Worm (Caenorhabditis elegans) whole organism, L3 larva: ENCODE data around the gene ceeh-1.

ENCODE experiments used
- ZK546.5 ChIP-seq: sonication (generic microtip); optimal IDR thresholded peaks from 2 replicates; lab custom pipeline; 2017; ENCODE audit warnings: missing biosample characterization, missing genetic modification characterization
- aly-2 ChIP-seq: fragments of 150-350 bp; optimal IDR thresholded peaks from 2 replicates; lab custom pipeline; 2014; ENCODE audit warnings: missing biosample characterization, missing genetic modification characterization
- ceh-82 ChIP-seq: fragments of 150-350 bp; optimal IDR thresholded peaks from 2 replicates; lab custom pipeline; 2014; ENCODE audit warnings: missing biosample characterization, missing genetic modification characterization
- ceh-9 ChIP-seq: sonication (generic microtip); optimal IDR thresholded peaks from 2 replicates; lab custom pipeline; 2018; ENCODE audit warnings: missing biosample characterization, missing genetic modification characterization
- egl-27 ChIP-seq: sonication (generic microtip); optimal IDR thresholded peaks from 4 replicates; lab custom pipeline; 2017; ENCODE audit warnings: missing biosample characterization, missing genetic modification reagents, missing genetic modification characterization
- egl-5 ChIP-seq: fragments of 150-350 bp; optimal IDR thresholded peaks from 2 replicates; lab custom pipeline; 2017; ENCODE audit warnings: missing biosample characterization, missing genetic modification reagents, missing genetic modification characterization, inconsistent platforms
- elt-2 ChIP-seq: sonication (generic microtip); optimal IDR thresholded peaks from 2 replicates; lab custom pipeline; 2016; ENCODE audit warnings: missing genetic modification reagents, mild to moderate bottlenecking, missing genetic modification characterization, missing compliant biosample characterization
- eor-1 ChIP-seq, 2 experiments: fragments of 150-350 bp; optimal IDR thresholded peaks; 2 replicates each; lab custom pipeline; 2014 to 2018; ENCODE audit warnings: missing biosample characterization in 2 of 2, missing genetic modification characterization in 2 of 2
- fkh-10 ChIP-seq: sonication (generic microtip); optimal IDR thresholded peaks from 2 replicates; lab custom pipeline; 2017; ENCODE audit warnings: missing biosample characterization, missing genetic modification reagents, missing genetic modification characterization
- fos-1 ChIP-seq: fragments of 150-350 bp; optimal IDR thresholded peaks from 2 replicates; lab custom pipeline; 2014; ENCODE audit warnings: missing biosample characterization, missing genetic modification characterization
- hmg-11 ChIP-seq: sonication (generic microtip); optimal IDR thresholded peaks from 2 replicates; lab custom pipeline; 2016; ENCODE audit warnings: missing genetic modification characterization, missing compliant biosample characterization
- lin-15B ChIP-seq: fragments of 150-350 bp; optimal IDR thresholded peaks from 2 replicates; lab custom pipeline; 2014; ENCODE audit warnings: missing biosample characterization, missing genetic modification characterization
- lin-39 ChIP-seq: fragments of 150-350 bp; optimal IDR thresholded peaks from 2 replicates; lab custom pipeline; 2018; ENCODE audit warnings: missing biosample characterization, missing genetic modification reagents, missing genetic modification characterization
- lsy-12 ChIP-seq: sonication (generic microtip); optimal IDR thresholded peaks from 2 replicates; lab custom pipeline; 2016; ENCODE audit warnings: mild to moderate bottlenecking, missing genetic modification characterization, missing compliant biosample characterization
- mdl-1 ChIP-seq: fragments of 150-350 bp; optimal IDR thresholded peaks from 2 replicates; lab custom pipeline; 2014; ENCODE audit warnings: missing biosample characterization, missing genetic modification characterization
- mml-1 ChIP-seq: fragments of 150-350 bp; sonication (generic microtip); optimal IDR thresholded peaks from 3 replicates; lab custom pipeline; 2014; ENCODE audit warnings: missing biosample characterization, missing genetic modification characterization
- nfya-1 ChIP-seq: sonication (generic microtip); optimal IDR thresholded peaks from 2 replicates; lab custom pipeline; 2017; ENCODE audit warnings: missing genetic modification characterization, mild to moderate bottlenecking, missing compliant biosample characterization, antibody characterized with exemption, moderate library complexity; ENCODE audit not compliant: insufficient read depth
- nhr-11 ChIP-seq: fragments of 150-350 bp; optimal IDR thresholded peaks from 2 replicates; lab custom pipeline; 2014; ENCODE audit warnings: missing biosample characterization, missing genetic modification characterization
- nhr-12 ChIP-seq: fragments of 150-350 bp; optimal IDR thresholded peaks from 2 replicates; lab custom pipeline; 2014; ENCODE audit warnings: missing biosample characterization, missing genetic modification characterization
- nhr-23 ChIP-seq: fragments of 150-350 bp; optimal IDR thresholded peaks from 2 replicates; lab custom pipeline; 2014; ENCODE audit warnings: missing biosample characterization, missing genetic modification reagents, missing genetic modification characterization
- nhr-25 ChIP-seq: sonication (generic microtip); optimal IDR thresholded peaks from 2 replicates; lab custom pipeline; 2017; ENCODE audit warnings: missing biosample characterization, missing genetic modification characterization
- nhr-43 ChIP-seq: sonication (generic microtip); optimal IDR thresholded peaks from 2 replicates; lab custom pipeline; 2016; ENCODE audit warnings: mild to moderate bottlenecking, missing genetic modification characterization, missing compliant biosample characterization; ENCODE audit not compliant: poor library complexity, severe bottlenecking
- nhr-67 ChIP-seq: fragments of 150-350 bp; optimal IDR thresholded peaks from 2 replicates; lab custom pipeline; 2014; ENCODE audit warnings: missing biosample characterization, missing genetic modification characterization
- nhr-76 ChIP-seq: fragments of 150-350 bp; sonication (generic microtip); optimal IDR thresholded peaks from 5 replicates; lab custom pipeline; 2014; ENCODE audit warnings: missing biosample characterization, missing genetic modification characterization
- nhr-77 ChIP-seq: fragments of 150-350 bp; optimal IDR thresholded peaks from 2 replicates; lab custom pipeline; 2014; ENCODE audit warnings: missing biosample characterization, missing genetic modification characterization
- pha-4 ChIP-seq: fragments of 150-350 bp; optimal IDR thresholded peaks from 2 replicates; lab custom pipeline; 2014; ENCODE audit warnings: missing biosample characterization, missing genetic modification reagents, missing genetic modification characterization
- pqm-1 ChIP-seq: fragments of 150-350 bp; optimal IDR thresholded peaks from 2 replicates; lab custom pipeline; 2017; ENCODE audit warnings: missing biosample characterization, missing genetic modification characterization, inconsistent platforms
- skn-1 ChIP-seq: fragments of 150-350 bp; optimal IDR thresholded peaks from 2 replicates; lab custom pipeline; 2014; ENCODE audit warnings: missing biosample characterization, missing genetic modification characterization
- snpc-4 ChIP-seq: fragments of 150-350 bp; optimal IDR thresholded peaks from 2 replicates; lab custom pipeline; 2014; ENCODE audit warnings: missing biosample characterization, missing genetic modification characterization
- tbx-2 ChIP-seq: sonication (generic microtip); optimal IDR thresholded peaks from 2 replicates; lab custom pipeline; 2016; ENCODE audit warnings: mild to moderate bottlenecking, missing genetic modification characterization, missing compliant biosample characterization
- unc-39 ChIP-seq: sonication (generic microtip); optimal IDR thresholded peaks from 4 replicates; lab custom pipeline; 2017; ENCODE audit warnings: missing biosample characterization, missing genetic modification characterization
- unc-62 ChIP-seq: fragments of 150-350 bp; sonication (generic microtip); optimal IDR thresholded peaks from 4 replicates; lab custom pipeline; 2014; ENCODE audit warnings: missing biosample characterization, missing genetic modification reagents, missing genetic modification characterization
- zag-1 ChIP-seq: fragments of 150-350 bp; optimal IDR thresholded peaks from 2 replicates; lab custom pipeline; 2014; ENCODE audit warnings: missing biosample characterization, missing genetic modification characterization
- ztf-11 ChIP-seq: fragments of 150-350 bp; optimal IDR thresholded peaks from 2 replicates; lab custom pipeline; 2014; ENCODE audit warnings: missing biosample characterization, missing genetic modification characterization
- ztf-4 ChIP-seq: fragments of 150-350 bp; optimal IDR thresholded peaks from 2 replicates; lab custom pipeline; 2014; ENCODE audit warnings: missing biosample characterization, missing genetic modification characterization

ceeh-1 gene

DNA sequence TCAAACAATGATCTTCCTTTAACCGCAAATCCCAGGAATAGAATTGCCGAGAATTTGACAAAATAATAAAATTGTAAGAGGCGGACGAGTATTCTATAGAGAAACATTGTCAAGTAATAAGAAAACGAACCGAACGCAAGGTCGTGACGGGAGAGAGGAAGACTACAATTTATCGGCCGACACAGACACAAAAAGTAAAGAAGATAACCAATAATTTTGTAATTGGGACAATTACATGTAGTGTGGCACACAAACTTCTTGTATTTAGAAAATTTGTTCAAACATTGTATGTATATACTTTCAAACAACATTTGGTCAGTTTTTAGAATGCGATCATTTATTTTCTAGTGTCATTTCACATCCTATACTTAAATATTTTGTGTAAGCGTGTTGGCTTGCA, at the start of gene ceeh-1:
Gene ceeh-1 (minus strand): TSS at position 317 of the 400 bp plus-strand sequence.
- TF ChIP-seq ztf-11: no peak
- no peak for TF ChIP-seq nhr-23 (tag; lab: Kevin White, UChicago)
- TF ChIP-seq elt-2 (tag; lab: Kevin White, UChicago): peak; percentile 29

DNA sequence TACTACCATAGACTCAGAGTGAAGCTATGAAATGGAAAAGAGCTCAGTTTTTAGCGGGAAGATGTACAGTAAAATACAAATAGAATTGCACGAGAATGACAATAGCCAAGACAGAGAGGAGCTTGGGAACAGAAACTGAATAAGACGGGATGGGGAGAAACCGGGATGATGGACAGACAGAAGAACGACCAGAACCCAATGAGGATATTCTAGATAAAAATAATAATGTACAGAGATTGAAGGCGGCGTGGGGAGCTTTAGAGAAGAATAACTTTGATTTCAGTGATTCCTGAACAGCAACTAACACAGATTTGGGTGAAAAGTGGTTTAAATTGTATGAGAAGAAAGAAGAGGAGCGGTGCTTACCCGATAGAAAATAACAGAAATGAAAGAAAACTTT, 49.4 kb upstream of the ceeh-1 start:
- TF ChIP-seq nhr-25 (no peak), eor-1 (tag; optimal IDR thresholded peaks at IDR 0.05; lab: Kevin White, UChicago) (no peak), ztf-4 (tag; lab: Kevin White, UChicago) (no peak), nhr-23 (tag; lab: Kevin White, UChicago) (no peak), nhr-12 (tag; lab: Kevin White, UChicago) (no peak), egl-5 (tag; lab: Kevin White, UChicago) (no peak), lin-39 (tag; lab: Kevin White, UChicago) (no peak), nhr-76 (tag; lab: Kevin White, UChicago) (no peak), fos-1 (no peak)

DNA sequence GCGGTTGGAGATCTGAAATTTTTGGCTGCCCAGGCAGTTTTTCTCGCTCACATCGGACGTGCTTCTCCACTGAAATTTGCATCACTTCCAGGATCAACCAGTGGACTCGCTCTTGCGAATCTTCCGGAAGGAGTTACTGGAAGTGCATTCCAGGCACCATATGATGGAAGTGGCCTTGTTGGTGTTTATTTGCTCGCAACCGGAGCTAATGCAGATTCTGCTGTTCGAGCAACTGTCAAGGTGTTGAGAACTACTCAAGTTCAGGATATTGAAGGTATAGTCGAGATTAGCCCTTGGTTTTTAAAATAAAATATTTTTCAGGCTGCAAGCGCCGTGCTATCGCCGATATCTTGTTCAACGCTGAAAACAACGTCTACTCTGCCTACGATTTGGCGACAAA, 48.8 kb upstream of the ceeh-1 start:
- TF ChIP-seq nhr-77 (tag; lab: Kevin White, UChicago) (no peak), nhr-43 (peak; percentile 8)

DNA sequence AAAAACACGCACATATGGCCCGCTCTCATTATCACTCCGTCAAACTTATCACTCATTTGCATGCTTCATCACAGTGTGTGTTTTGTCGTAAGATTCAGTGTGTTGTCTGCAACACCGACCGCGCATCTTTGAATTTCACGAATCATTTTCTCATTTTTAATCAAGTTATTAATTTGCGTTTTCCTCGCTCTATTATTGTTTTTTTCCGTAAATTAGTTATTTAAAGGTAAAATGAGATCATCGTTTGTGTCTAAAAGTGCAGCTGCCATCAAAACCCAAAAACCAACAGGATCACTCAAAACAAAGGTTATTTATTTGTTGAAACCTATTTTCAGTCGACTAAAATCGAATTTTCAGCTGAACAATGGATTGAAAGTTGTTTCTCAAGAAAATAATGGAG, 47.6 kb upstream of the ceeh-1 start, which contains the start of the genes T24C4.5 and ucr-2.3:
Gene T24C4.5 (minus strand): TSS at position 101 of the 400 bp plus-strand sequence.
Gene ucr-2.3 (plus strand): TSS at position 227 of the 400 bp plus-strand sequence.
- no peak for TF ChIP-seq ceh-82
- no peak for TF ChIP-seq lin-15B (tag; lab: Kevin White, UChicago)
- TF ChIP-seq zag-1: no peak
- no peak for TF ChIP-seq nhr-23 (tag; lab: Kevin White, UChicago)
- TF ChIP-seq nfya-1 (tag; lab: Kevin White, UChicago): no peak
- TF ChIP-seq nhr-11 (tag; lab: Kevin White, UChicago): no peak
- no peak for TF ChIP-seq lsy-12 (tag; lab: Kevin White, UChicago)
- no peak for TF ChIP-seq nhr-76 (tag; lab: Kevin White, UChicago)
- TF ChIP-seq ceh-9 (tag; lab: Kevin White, UChicago): no peak
- TF ChIP-seq mdl-1 (tag; lab: Kevin White, UChicago): no peak
- TF ChIP-seq pqm-1 (tag; lab: Kevin White, UChicago): no peak
- no peak for TF ChIP-seq unc-39 (tag; lab: Kevin White, UChicago)
- no peak for TF ChIP-seq fkh-10 (GFP tag; lab: Kevin White, UChicago)
- TF ChIP-seq nhr-67 (tag; lab: Kevin White, UChicago): no peak
- no peak for TF ChIP-seq fos-1

DNA sequence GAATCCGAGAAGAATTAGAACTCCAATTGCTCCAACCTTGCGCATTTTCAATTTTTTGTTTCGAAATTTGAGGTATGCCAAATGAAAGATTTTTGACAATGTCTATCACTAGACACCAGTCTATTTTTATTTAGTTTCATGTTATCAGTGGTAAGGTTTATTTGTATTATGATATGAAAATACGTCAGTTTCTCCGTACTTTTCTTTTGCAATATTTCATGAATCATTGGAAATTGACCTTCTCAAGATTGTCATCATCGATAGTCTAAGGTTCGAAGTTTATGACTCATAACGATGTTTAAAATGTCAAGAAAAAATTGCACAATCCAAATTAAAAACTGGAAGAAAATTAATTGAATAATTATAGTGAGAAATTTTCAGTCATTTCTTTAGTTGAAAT, 41.4 kb upstream of the ceeh-1 start, which contains the start of gene clc-19:
Gene clc-19 (minus strand): TSS at position 135 of the 400 bp plus-strand sequence.
- TF ChIP-seq eor-1 (tag; optimal IDR thresholded peaks at IDR 0.05; lab: Kevin White, UChicago) (no peak), ZK546.5 (tag; lab: Kevin White, UChicago) (no peak), pqm-1 (tag; lab: Kevin White, UChicago) (peak; percentile 90), unc-62 (GFP tag; lab: Kevin White, UChicago) (no peak), nfya-1 (tag; lab: Kevin White, UChicago) (no peak), nhr-77 (tag; lab: Kevin White, UChicago) (no peak), elt-2 (tag; lab: Kevin White, UChicago) (peak; percentile 30)

DNA sequence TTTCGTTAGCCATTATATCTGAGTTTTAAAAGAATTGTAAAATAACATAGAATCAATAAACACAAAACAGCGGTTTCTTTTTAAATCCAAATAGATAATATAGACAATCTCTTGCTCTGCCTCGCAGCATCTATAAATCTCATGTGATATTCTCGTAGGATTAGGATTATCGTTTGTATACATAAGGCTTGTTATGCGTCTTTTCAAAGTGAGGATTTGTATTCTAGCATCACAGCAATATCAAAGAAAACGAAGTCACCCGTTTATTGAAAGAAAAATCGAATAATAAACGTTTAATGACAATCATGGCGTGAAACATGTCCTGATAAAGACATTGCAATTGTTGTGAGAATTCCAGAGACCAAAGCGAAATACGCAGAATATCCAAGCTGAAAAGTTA, 40.3 kb upstream of the ceeh-1 start, which contains the start of the genes T24C4.3 and clc-20:
Gene T24C4.3 (minus strand): TSS at position 101 of the 400 bp plus-strand sequence.
Gene clc-20 (plus strand): TSS at position 211 of the 400 bp plus-strand sequence.
- TF ChIP-seq nhr-25 (no peak), mdl-1 (tag; lab: Kevin White, UChicago) (no peak), aly-2 (no peak), snpc-4 (tag; lab: Kevin White, UChicago) (no peak), tbx-2 (tag; lab: Kevin White, UChicago) (no peak), egl-27 (tag; lab: Kevin White, UChicago) (no peak), nhr-43 (no peak), nhr-12 (tag; lab: Kevin White, UChicago) (no peak), zag-1 (no peak), mml-1 (tag; lab: Kevin White, UChicago) (no peak), skn-1 (no peak), ztf-11 (no peak), nhr-77 (tag; lab: Kevin White, UChicago) (no peak), ceh-9 (tag; lab: Kevin White, UChicago) (no peak), hmg-11 (tag; lab: Kevin White, UChicago) (no peak), elt-2 (tag; lab: Kevin White, UChicago) (no peak), pha-4 (tag; lab: Kevin White, UChicago) (no peak), pqm-1 (tag; lab: Kevin White, UChicago) (no peak)
